Fruit fly (Drosophila melanogaster): ENCODE results near the gene Reph.

DNA sequence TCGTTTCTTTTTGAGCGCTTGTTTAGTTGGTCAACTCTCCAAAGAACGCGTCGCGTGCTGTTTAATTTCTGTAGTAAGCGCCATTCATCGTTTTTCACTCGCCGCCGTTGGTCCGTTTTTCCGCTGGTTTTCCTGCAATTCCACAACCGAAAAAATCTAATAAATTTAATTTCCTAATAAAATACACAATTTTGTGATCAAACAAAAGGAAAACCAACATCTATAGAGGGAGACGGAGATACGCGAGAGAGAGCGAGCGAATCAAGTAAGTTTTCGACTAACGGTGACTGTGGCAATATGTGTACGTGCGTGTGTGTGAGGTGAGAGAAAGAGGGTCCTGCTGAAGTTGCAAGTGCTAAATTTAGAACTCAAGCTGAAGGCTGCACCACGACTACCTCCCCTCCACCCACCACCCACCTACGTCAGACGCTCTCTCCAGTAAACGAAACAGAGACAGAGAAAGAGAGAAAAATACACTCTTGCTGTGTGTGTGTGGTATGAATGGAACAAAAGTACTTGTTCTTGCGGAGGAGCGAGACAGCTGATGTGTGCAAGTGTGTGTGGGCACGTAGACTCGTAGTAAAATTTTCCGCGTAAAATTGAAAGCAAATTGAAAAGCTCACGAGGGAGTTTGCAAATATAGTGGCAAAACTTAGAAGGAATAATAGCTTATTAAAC is at the start of gene Reph:
- no peak for TF ChIP-seq Pif1B (GFP tag; optimal IDR thresholded peaks at IDR 0.05)
- no peak for TF ChIP-seq CG8301 (tag; optimal IDR thresholded peaks at IDR 0.05)
- TF ChIP-seq EcR (GFP tag; optimal IDR thresholded peaks at IDR 0.05), result no peak
- TF ChIP-seq rn (GFP tag; IDR thresholded peaks at IDR 0.05), result no peak
- peak; percentile 54; the same call in 2 of the 3 replicates for TF ChIP-seq CG4496 (GFP tag; IDR thresholded peaks at IDR 0.05)
- TF ChIP-seq CG10348 (GFP tag; IDR thresholded peaks at IDR 0.05), result no peak
